Fruit fly (Drosophila melanogaster) whole organism, embryonic: Measurements from ENCODE around the gene Ccp84Ad.

Experiments
- Adf1 ChIP-seq: fragments of 200-800 bp; sonication (Bioruptor generic); IDR thresholded peaks from 2 replicates; pipeline ENCODE4 v1.3.6; 2022; ENCODE audit warnings: missing biosample characterization, missing genetic modification characterization
- Aef1 ChIP-seq: fragments of 200-800 bp; sonication (Bioruptor generic); IDR thresholded peaks from 3 replicates; pipeline ENCODE4 v1.3.6; 2022; ENCODE audit warnings: missing biosample characterization, missing genetic modification characterization
- B-H2 ChIP-seq: fragments of 200-800 bp; sonication (Bioruptor generic); optimal IDR thresholded peaks from 2 replicates; lab custom pipeline; 2018; ENCODE audit warnings: missing biosample characterization, mild to moderate bottlenecking, missing genetic modification characterization
- CG10147 ChIP-seq: fragments of 200-800 bp; sonication (Bioruptor generic); optimal IDR thresholded peaks from 2 replicates; lab custom pipeline; 2019; ENCODE audit warnings: missing biosample characterization, mild to moderate bottlenecking, missing genetic modification characterization, moderate library complexity
- CG10274 ChIP-seq: fragments of 200-800 bp; sonication (Bioruptor generic); optimal IDR thresholded peaks from 3 replicates; lab custom pipeline; 2017; ENCODE audit warnings: missing biosample characterization, mild to moderate bottlenecking, missing genetic modification characterization
- CG11504 ChIP-seq: fragments of 200-800 bp; sonication (Bioruptor generic); optimal IDR thresholded peaks from 3 replicates; lab custom pipeline; 2019; ENCODE audit warnings: missing biosample characterization, mild to moderate bottlenecking, missing genetic modification characterization, moderate library complexity
- CG12104 ChIP-seq: fragments of 200-800 bp; sonication (Bioruptor generic); optimal IDR thresholded peaks from 3 replicates; lab custom pipeline; 2016; ENCODE audit warnings: missing biosample characterization, missing genetic modification characterization
- CG12299 ChIP-seq: fragments of 200-800 bp; sonication (Bioruptor generic); optimal IDR thresholded peaks from 2 replicates; lab custom pipeline; 2018; ENCODE audit warnings: missing biosample characterization, mild to moderate bottlenecking, missing genetic modification characterization
- CG13424 ChIP-seq: fragments of 200-800 bp; sonication (Bioruptor generic); optimal IDR thresholded peaks from 2 replicates; lab custom pipeline; 2019; ENCODE audit warnings: missing biosample characterization, mild to moderate bottlenecking, missing genetic modification characterization, moderate library complexity
- CG14050 ChIP-seq: fragments of 200-800 bp; sonication (Bioruptor generic); IDR thresholded peaks from 3 replicates; pipeline ENCODE4 v1.3.6; 2022; ENCODE audit warnings: missing biosample characterization, missing genetic modification characterization
- CG15601 ChIP-seq: fragments of 200-800 bp; sonication (Bioruptor generic); optimal IDR thresholded peaks from 3 replicates; lab custom pipeline; 2019; ENCODE audit warnings: missing biosample characterization, mild to moderate bottlenecking, missing genetic modification characterization, moderate library complexity
- CG18476 ChIP-seq: fragments of 200-800 bp; sonication (Bioruptor generic); optimal IDR thresholded peaks from 2 replicates; lab custom pipeline; 2016; ENCODE audit warnings: missing biosample characterization, mild to moderate bottlenecking, missing genetic modification characterization
- CG2129 ChIP-seq: fragments of 200-800 bp; sonication (Bioruptor generic); IDR thresholded peaks from 2 replicates; pipeline ENCODE4 v1.3.6; 2022; ENCODE audit warnings: missing biosample characterization, missing genetic modification characterization; ENCODE audit not compliant: partially characterized antibody
- CG3065 ChIP-seq: fragments of 200-800 bp; sonication (Bioruptor generic); optimal IDR thresholded peaks from 2 replicates; lab custom pipeline; 2016; ENCODE audit warnings: missing biosample characterization, missing genetic modification characterization
- CG32532 ChIP-seq: fragments of 200-800 bp; sonication (Bioruptor generic); IDR thresholded peaks from 2 replicates; pipeline ENCODE4 v1.3.6; 2022; ENCODE audit warnings: missing biosample characterization, missing genetic modification characterization
- CG3838 ChIP-seq: fragments of 200-800 bp; sonication (Bioruptor generic); optimal IDR thresholded peaks from 3 replicates; lab custom pipeline; 2016; ENCODE audit warnings: missing biosample characterization, missing genetic modification characterization
- CG4360 ChIP-seq: fragments of 200-800 bp; sonication (Bioruptor generic); IDR thresholded peaks from 2 replicates; pipeline ENCODE4 v1.3.6; 2022; ENCODE audit warnings: missing biosample characterization, missing genetic modification characterization
- CG6654 ChIP-seq: fragments of 200-800 bp; sonication (Bioruptor generic); optimal IDR thresholded peaks from 2 replicates; lab custom pipeline; 2017; ENCODE audit warnings: missing biosample characterization, mild to moderate bottlenecking, missing genetic modification characterization
- CG6683 ChIP-seq: fragments of 200-800 bp; sonication (Bioruptor generic); optimal IDR thresholded peaks from 2 replicates; lab custom pipeline; 2017; ENCODE audit warnings: missing biosample characterization, mild to moderate bottlenecking, missing genetic modification characterization, missing genetic modification reagents
- CG8281 ChIP-seq: fragments of 200-800 bp; sonication (Bioruptor generic); optimal IDR thresholded peaks from 2 replicates; lab custom pipeline; 2018; ENCODE audit warnings: missing biosample characterization, mild to moderate bottlenecking, missing genetic modification characterization, moderate library complexity
- CG9876 ChIP-seq: fragments of 200-800 bp; sonication (Bioruptor generic); optimal IDR thresholded peaks from 2 replicates; lab custom pipeline; 2016; ENCODE audit warnings: missing biosample characterization, missing genetic modification characterization
- D19B ChIP-seq: fragments of 200-800 bp; sonication (Bioruptor generic); optimal IDR thresholded peaks from 2 replicates; lab custom pipeline; 2017; ENCODE audit warnings: missing biosample characterization, mild to moderate bottlenecking, missing genetic modification characterization
- Dfd ChIP-seq, 2 experiments: fragments of >200 bp; optimal IDR thresholded peaks; 2 replicates each; lab custom pipeline; 2017; ENCODE audit warnings: missing biosample characterization in 2 of 2, missing genetic modification characterization in 2 of 2
- E2f2 ChIP-seq: fragments of 200-800 bp; sonication (Bioruptor generic); IDR thresholded peaks from 2 replicates; pipeline ENCODE4 v1.3.6; 2022; ENCODE audit warnings: missing biosample characterization, missing genetic modification characterization
- Gug ChIP-seq: fragments of 200-800 bp; sonication (Bioruptor generic); IDR thresholded peaks from 4 replicates; pipeline ENCODE4 v1.3.6; 2022; ENCODE audit warnings: missing biosample characterization, missing genetic modification characterization
- Hr39 ChIP-seq: fragments of >200 bp; optimal IDR thresholded peaks from 2 replicates; lab custom pipeline; 2017
- Hr51 ChIP-seq, 2 experiments: fragments of 200-800 bp; sonication (Bioruptor generic); optimal IDR thresholded peaks; 2 replicates in 1 of 2; 3 replicates in 1 of 2; lab custom pipeline; 2016 to 2018; ENCODE audit warnings: missing biosample characterization in 2 of 2, missing genetic modification characterization in 2 of 2, mild to moderate bottlenecking in 1 of 2, moderate library complexity in 1 of 2
- Lim3 ChIP-seq: fragments of 200-800 bp; sonication (Bioruptor generic); IDR thresholded peaks from 2 replicates; pipeline ENCODE4 v1.3.6; 2022; ENCODE audit warnings: missing biosample characterization, missing genetic modification characterization
- Med ChIP-seq: fragments of 200-800 bp; sonication (Bioruptor generic); peaks from one replicate; lab custom pipeline; 2016; ENCODE audit warnings: missing biosample characterization, missing genetic modification characterization, mild to moderate bottlenecking, inconsistent platforms, moderate library complexity
- Mrtf ChIP-seq: fragments of 200-800 bp; sonication (Bioruptor generic); IDR thresholded peaks from 3 replicates; pipeline ENCODE4 v1.3.6; 2022; ENCODE audit warnings: missing biosample characterization, missing genetic modification characterization
- Side ChIP-seq: fragments of 200-800 bp; sonication (Bioruptor generic); optimal IDR thresholded peaks from 2 replicates; lab custom pipeline; 2016; ENCODE audit warnings: missing biosample characterization, missing genetic modification characterization
- ash1 ChIP-seq: fragments of 200-800 bp; sonication (Bioruptor generic); optimal IDR thresholded peaks from 2 replicates; lab custom pipeline; 2018; ENCODE audit warnings: missing biosample characterization, mild to moderate bottlenecking, missing genetic modification characterization
- ato ChIP-seq: fragments of 200-800 bp; sonication (Bioruptor generic); IDR thresholded peaks from 2 replicates; pipeline ENCODE4 v1.3.6; 2022; ENCODE audit warnings: missing biosample characterization, missing genetic modification characterization; ENCODE audit not compliant: partially characterized antibody
- disco-r ChIP-seq: fragments of 200-800 bp; sonication (Bioruptor generic); optimal IDR thresholded peaks from 2 replicates; lab custom pipeline; 2016; ENCODE audit warnings: missing biosample characterization, missing genetic modification characterization
- eve ChIP-seq, 2 experiments: fragments of >200 bp; optimal IDR thresholded peaks; 2 replicates each; lab custom pipeline; 2017; ENCODE audit warnings: missing biosample characterization in 2 of 2, missing genetic modification characterization in 2 of 2
- eyg ChIP-seq: fragments of 200-800 bp; sonication (Bioruptor generic); optimal IDR thresholded peaks from 3 replicates; lab custom pipeline; 2016; ENCODE audit warnings: missing biosample characterization, missing genetic modification characterization
- fd64A ChIP-seq: fragments of 200-800 bp; sonication (Bioruptor generic); optimal IDR thresholded peaks from 3 replicates; lab custom pipeline; 2018; ENCODE audit warnings: missing biosample characterization, mild to moderate bottlenecking, missing genetic modification characterization
- fd96Cb ChIP-seq: fragments of 200-800 bp; sonication (Bioruptor generic); optimal IDR thresholded peaks from 2 replicates; lab custom pipeline; 2018; ENCODE audit warnings: missing biosample characterization, mild to moderate bottlenecking, missing genetic modification characterization, moderate library complexity
- gcm2 ChIP-seq: fragments of 200-800 bp; sonication (Bioruptor generic); optimal IDR thresholded peaks from 2 replicates; lab custom pipeline; 2016; ENCODE audit warnings: missing biosample characterization, missing genetic modification characterization
- gt ChIP-seq: fragments of 200-800 bp; sonication (Bioruptor generic); IDR thresholded peaks from 2 replicates; pipeline ENCODE4 v1.3.6; 2022; ENCODE audit warnings: missing biosample characterization, missing genetic modification characterization
- ind ChIP-seq: fragments of 200-800 bp; sonication (Bioruptor generic); optimal IDR thresholded peaks from 3 replicates; lab custom pipeline; 2016; ENCODE audit warnings: missing biosample characterization, missing genetic modification characterization
- lilli ChIP-seq: fragments of 200-800 bp; sonication (Bioruptor generic); optimal IDR thresholded peaks from 3 replicates; lab custom pipeline; 2016; ENCODE audit warnings: missing biosample characterization, missing genetic modification characterization
- mam ChIP-seq: fragments of 200-800 bp; sonication (Bioruptor generic); optimal IDR thresholded peaks from 3 replicates; lab custom pipeline; 2016; ENCODE audit warnings: missing biosample characterization, missing genetic modification characterization
- prd ChIP-seq, 3 experiments: fragments of >200 bp in 2 of 3; fragments of 200-800 bp in 1 of 3; sonication (Bioruptor generic) in 1 of 3; optimal IDR thresholded peaks in 2 of 3; IDR thresholded peaks in 1 of 3; 2 replicates in 2 of 3; 3 replicates in 1 of 3; pipeline versions ENCODE4 v1.3.6 to Lab custom; 2017 to 2022; ENCODE audit warnings: missing biosample characterization in 1 of 3, missing genetic modification characterization in 1 of 3
- pros ChIP-seq: fragments of 200-800 bp; sonication (Bioruptor generic); optimal IDR thresholded peaks from 3 replicates; lab custom pipeline; 2019; ENCODE audit warnings: missing biosample characterization, mild to moderate bottlenecking, missing genetic modification characterization, moderate library complexity
- repo ChIP-seq: fragments of 200-800 bp; sonication (Bioruptor generic); optimal IDR thresholded peaks from 2 replicates; lab custom pipeline; 2016; ENCODE audit warnings: missing biosample characterization, missing genetic modification characterization
- run ChIP-seq: fragments of 200-800 bp; sonication (Bioruptor generic); optimal IDR thresholded peaks from 3 replicates; lab custom pipeline; 2018; ENCODE audit warnings: missing biosample characterization, mild to moderate bottlenecking, missing genetic modification characterization
- schlank ChIP-seq: fragments of 200-800 bp; sonication (Bioruptor generic); optimal IDR thresholded peaks from 2 replicates; lab custom pipeline; 2018; ENCODE audit warnings: missing biosample characterization, mild to moderate bottlenecking, missing genetic modification characterization
- slbo ChIP-seq: fragments of 200-800 bp; sonication (Bioruptor generic); IDR thresholded peaks from 2 replicates; pipeline ENCODE4 v1.3.6; 2022; ENCODE audit warnings: missing biosample characterization, missing genetic modification characterization
- twi ChIP-seq: fragments of 200-800 bp; optimal IDR thresholded peaks from 2 replicates; lab custom pipeline; 2019; ENCODE audit warnings: missing biosample characterization, mild to moderate bottlenecking, missing genetic modification characterization, moderate library complexity
- tx ChIP-seq: fragments of 200-800 bp; sonication (Bioruptor generic); optimal IDR thresholded peaks from 2 replicates; lab custom pipeline; 2016; ENCODE audit warnings: missing biosample characterization, missing genetic modification characterization
- yki ChIP-seq: fragments of >200 bp; optimal IDR thresholded peaks from 3 replicates; lab custom pipeline; 2018
- zfh1 ChIP-seq: fragments of 200-800 bp; sonication (Bioruptor generic); IDR thresholded peaks from 3 replicates; pipeline ENCODE4 v1.3.6; 2022; ENCODE audit warnings: missing biosample characterization, missing genetic modification characterization

The Ccp84Ad gene

dm6 chr3R:6667245-6667644 lies 25.3 kb upstream of the Ccp84Ad start (continued):
- no peak; the same call in 2 of the 3 replicates for TF ChIP-seq zfh1 (GFP tag; lab: Robert Waterston, UW)
- no peak for TF ChIP-seq yki (lab: Kevin White, UChicago)
- TF ChIP-seq CG6683 = no peak
- no peak for TF ChIP-seq CG11504 (tag; lab: Kevin White, UChicago)
- TF ChIP-seq CG14050 (GFP tag; lab: Robert Waterston, UW) = no peak
- no peak for TF ChIP-seq eyg (GFP tag; lab: Kevin White, UChicago)
- TF ChIP-seq Aef1 (GFP tag; lab: Robert Waterston, UW) = no peak
- TF ChIP-seq E2f2 (GFP tag; lab: Robert Waterston, UW) = no peak
- no peak for TF ChIP-seq CG3065 (GFP tag; lab: Kevin White, UChicago)
- no peak for TF ChIP-seq CG32532 (GFP tag; lab: Robert Waterston, UW)
- no peak for TF ChIP-seq CG12104 (GFP tag; lab: Kevin White, UChicago)
- no peak for TF ChIP-seq CG12299 (tag; lab: Kevin White, UChicago)
- no peak for TF ChIP-seq CG10147 (GFP tag; lab: Kevin White, UChicago)
- TF ChIP-seq CG18476 = no peak
- no peak for TF ChIP-seq Gug (GFP tag; lab: Robert Waterston, UW)
- TF ChIP-seq mam = no peak
- TF ChIP-seq lilli (GFP tag; lab: Kevin White, UChicago) = no peak
- no peak for TF ChIP-seq Hr51 (GFP tag; optimal IDR thresholded peaks at IDR 0.05; lab: Kevin White, UChicago)
- peak; percentile 46 for TF ChIP-seq twi
- no peak for TF ChIP-seq B-H2 (GFP tag; lab: Kevin White, UChicago)
- TF ChIP-seq eve (GFP tag; optimal IDR thresholded peaks at IDR 0.05; lab: Kevin White, UChicago) = no peak
- no peak for TF ChIP-seq Hr39
- TF ChIP-seq ato = no peak
- peak; percentile 77 for TF ChIP-seq Med (GFP tag; lab: Kevin White, UChicago)
- TF ChIP-seq fd64A (GFP tag; lab: Kevin White, UChicago) = peak; percentile 70
- TF ChIP-seq CG4360 (GFP tag; lab: Robert Waterston, UW) = no peak
- TF ChIP-seq repo (GFP tag; lab: Kevin White, UChicago) = no peak
- no peak for TF ChIP-seq ash1 (GFP tag; lab: Kevin White, UChicago)
- no peak for TF ChIP-seq CG3838
- TF ChIP-seq Side (GFP tag; lab: Kevin White, UChicago) = peak; percentile 33
- TF ChIP-seq tx = no peak
- TF ChIP-seq gcm2 (GFP tag; lab: Kevin White, UChicago) = no peak
- no peak for TF ChIP-seq Mrtf (GFP tag; lab: Robert Waterston, UW)
- TF ChIP-seq CG8281 (tag; lab: Kevin White, UChicago) = no peak
- TF ChIP-seq D19B (GFP tag; lab: Kevin White, UChicago) = no peak
- no peak for TF ChIP-seq Adf1 (GFP tag; lab: Robert Waterston, UW)
- TF ChIP-seq CG15601 (tag; lab: Kevin White, UChicago) = peak; percentile 39
- no peak for TF ChIP-seq disco-r (GFP tag; lab: Kevin White, UChicago)
- TF ChIP-seq schlank (tag; lab: Kevin White, UChicago) = no peak
- TF ChIP-seq slbo (GFP tag; lab: Robert Waterston, UW) = no peak
- TF ChIP-seq CG13424 (tag; lab: Kevin White, UChicago) = peak; percentile 19
- no peak for TF ChIP-seq fd96Cb
- no peak for TF ChIP-seq CG9876
- TF ChIP-seq Dfd (GFP tag; optimal IDR thresholded peaks at IDR 0.05; lab: Kevin White, UChicago) = no peak
- TF ChIP-seq pros = no peak
- TF ChIP-seq run (tag; lab: Kevin White, UChicago) = peak; percentile 1
- no peak for TF ChIP-seq CG6654 (GFP tag; lab: Kevin White, UChicago)
- no peak for TF ChIP-seq CG10274
- TF ChIP-seq gt (GFP tag; lab: Robert Waterston, UW) = no peak
- no peak for TF ChIP-seq Lim3 (GFP tag; lab: Robert Waterston, UW)
- TF ChIP-seq ind (GFP tag; lab: Kevin White, UChicago) = no peak
- no peak for TF ChIP-seq CG2129 (GFP tag; lab: Robert Waterston, UW)
- no peak for TF ChIP-seq prd (optimal IDR thresholded peaks at IDR 0.05; lab: Kevin White, UChicago)
- TF ChIP-seq prd (GFP tag; IDR thresholded peaks at IDR 0.05; lab: Robert Waterston, UW) = no peak
